Fruit fly (Drosophila melanogaster): ENCODE data around the gene Rrp46.

Rrp46 gene

DNA sequence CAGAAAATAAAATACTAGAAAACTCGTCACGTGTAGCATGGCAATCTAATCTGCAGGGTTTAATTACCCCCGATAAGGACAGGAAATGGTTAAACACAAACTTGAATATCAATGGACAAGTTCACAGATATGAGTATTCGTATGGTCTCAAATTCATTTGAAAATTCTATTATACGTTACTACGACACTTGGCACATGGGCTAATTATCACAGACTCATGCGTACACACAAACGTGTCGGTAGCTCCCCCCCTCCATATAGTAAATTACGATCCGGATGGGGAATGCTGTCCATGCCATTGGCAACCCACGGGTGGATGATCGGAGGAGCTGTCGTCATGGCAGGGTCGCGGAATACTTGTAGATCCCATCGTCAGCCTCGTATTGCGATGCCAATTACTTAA is 18.7 kb upstream of the Rrp46 start:
- TF ChIP-seq Mnt (GFP tag; optimal IDR thresholded peaks at IDR 0.05) (peak; percentile 76), pad (GFP tag; optimal IDR thresholded peaks at IDR 0.05) (no peak), toe (GFP tag; optimal IDR thresholded peaks at IDR 0.05) (no peak), cic (GFP tag; optimal IDR thresholded peaks at IDR 0.05) (peak; percentile 90), kay (GFP tag; ENCODE audit: borderline replicate concordance) (peak; percentile 77)

- peak; percentile 23 for TF ChIP-seq cic (GFP tag; optimal IDR thresholded peaks at IDR 0.05)
- TF ChIP-seq CG7045 (GFP tag; optimal IDR thresholded peaks at IDR 0.05): no peak
These were observed 17.8 kb upstream of the Rrp46 start for dm6 chr3R:10395233-10395815.

DNA sequence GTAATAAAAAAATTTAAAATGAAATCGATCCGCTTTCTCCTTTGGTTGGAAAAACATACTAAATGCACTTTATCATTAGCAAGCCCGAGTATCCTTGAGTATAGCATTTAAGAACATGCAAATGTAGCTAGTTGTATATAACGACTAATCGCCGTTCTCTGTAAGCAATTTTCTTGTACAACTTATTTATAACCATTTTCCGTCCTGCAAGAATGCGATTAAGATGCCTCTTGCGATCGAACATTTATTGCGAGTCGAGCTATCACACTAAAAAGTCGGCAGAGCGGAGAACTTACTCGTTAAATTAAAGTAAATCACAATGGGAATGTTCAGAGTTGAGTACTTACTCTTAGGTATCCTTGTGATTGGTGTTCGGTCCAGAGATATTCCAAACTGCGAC is 12.4 kb upstream of the Rrp46 start, which contains the start of gene mthl11:
Gene mthl11, plus strand, starts transcription at position 301 of the 400 bp plus-strand sequence.
- no peak for TF ChIP-seq pad (GFP tag; optimal IDR thresholded peaks at IDR 0.05)
- TF ChIP-seq toe (GFP tag; optimal IDR thresholded peaks at IDR 0.05): no peak
- no peak for TF ChIP-seq CG5204 (GFP tag; optimal IDR thresholded peaks at IDR 0.05)
- TF ChIP-seq cic (GFP tag; optimal IDR thresholded peaks at IDR 0.05): no peak
- no peak for TF ChIP-seq CG7101 (tag; optimal IDR thresholded peaks at IDR 0.05)
- no peak for TF ChIP-seq bab1 (GFP tag; optimal IDR thresholded peaks at IDR 0.05)
- no peak for TF ChIP-seq CG33017 (tag; optimal IDR thresholded peaks at IDR 0.05)
- no peak for TF ChIP-seq Hr96 (GFP tag; optimal IDR thresholded peaks at IDR 0.05)
- no peak for TF ChIP-seq cnc (optimal IDR thresholded peaks at IDR 0.05)

- TF ChIP-seq CG7101 (tag; optimal IDR thresholded peaks at IDR 0.05) (no peak), cic (GFP tag; optimal IDR thresholded peaks at IDR 0.05) (peak; percentile 64)
These were observed 9.2 kb upstream of the Rrp46 start for dm6 chr3R:10403940-10404339.

DNA sequence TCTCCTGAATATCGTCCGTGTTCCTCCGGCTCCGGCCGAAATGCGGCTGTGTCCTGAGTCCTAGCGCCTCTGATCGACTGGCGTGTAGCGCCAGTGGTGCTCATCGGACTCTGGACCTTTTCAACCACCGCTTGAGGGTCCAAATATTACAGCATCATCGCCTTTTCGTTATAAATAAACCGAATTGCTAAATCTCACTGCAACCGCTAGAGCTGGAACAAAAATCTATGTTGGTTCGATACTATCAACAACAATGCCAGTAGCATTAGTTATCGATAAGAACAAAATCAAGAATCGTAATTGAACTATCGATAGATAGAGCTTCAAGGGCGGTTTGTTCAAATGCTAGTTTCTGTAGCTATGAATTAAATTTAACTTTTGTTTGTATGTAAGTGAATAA is 6.0 kb upstream of the Rrp46 start, which contains the start of gene CG6325:
Gene CG6325, minus strand, starts transcription at position 220 of the 400 bp plus-strand sequence.
- TF ChIP-seq CG7101 (tag; optimal IDR thresholded peaks at IDR 0.05) (peak; percentile 25), Hr96 (GFP tag; optimal IDR thresholded peaks at IDR 0.05) (no peak), bab1 (GFP tag; optimal IDR thresholded peaks at IDR 0.05) (peak; percentile 51)

DNA sequence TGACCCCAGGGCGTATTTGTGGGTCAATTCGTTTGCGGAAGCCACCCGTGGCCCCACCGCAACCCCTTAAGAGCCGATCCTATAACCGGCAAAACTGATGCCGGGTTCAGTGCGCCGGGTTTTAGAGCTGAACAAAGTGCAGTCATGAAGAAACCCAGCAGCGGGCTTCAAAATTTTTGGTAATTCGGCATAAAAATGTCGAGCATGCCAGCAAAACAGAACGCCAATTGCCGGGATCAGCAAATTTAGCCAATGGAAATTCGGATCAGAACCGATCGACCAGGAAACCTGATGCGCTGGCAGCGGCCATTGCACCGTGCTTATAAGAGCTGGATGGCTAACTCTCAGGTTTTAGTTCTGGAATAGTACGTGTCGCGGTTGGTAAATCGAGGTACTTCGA is 5.4 kb upstream of the Rrp46 start:
- TF ChIP-seq tj (GFP tag; optimal IDR thresholded peaks at IDR 0.05) (peak; percentile 100), Crg-1 (GFP tag; optimal IDR thresholded peaks at IDR 0.05) (no peak)

DNA sequence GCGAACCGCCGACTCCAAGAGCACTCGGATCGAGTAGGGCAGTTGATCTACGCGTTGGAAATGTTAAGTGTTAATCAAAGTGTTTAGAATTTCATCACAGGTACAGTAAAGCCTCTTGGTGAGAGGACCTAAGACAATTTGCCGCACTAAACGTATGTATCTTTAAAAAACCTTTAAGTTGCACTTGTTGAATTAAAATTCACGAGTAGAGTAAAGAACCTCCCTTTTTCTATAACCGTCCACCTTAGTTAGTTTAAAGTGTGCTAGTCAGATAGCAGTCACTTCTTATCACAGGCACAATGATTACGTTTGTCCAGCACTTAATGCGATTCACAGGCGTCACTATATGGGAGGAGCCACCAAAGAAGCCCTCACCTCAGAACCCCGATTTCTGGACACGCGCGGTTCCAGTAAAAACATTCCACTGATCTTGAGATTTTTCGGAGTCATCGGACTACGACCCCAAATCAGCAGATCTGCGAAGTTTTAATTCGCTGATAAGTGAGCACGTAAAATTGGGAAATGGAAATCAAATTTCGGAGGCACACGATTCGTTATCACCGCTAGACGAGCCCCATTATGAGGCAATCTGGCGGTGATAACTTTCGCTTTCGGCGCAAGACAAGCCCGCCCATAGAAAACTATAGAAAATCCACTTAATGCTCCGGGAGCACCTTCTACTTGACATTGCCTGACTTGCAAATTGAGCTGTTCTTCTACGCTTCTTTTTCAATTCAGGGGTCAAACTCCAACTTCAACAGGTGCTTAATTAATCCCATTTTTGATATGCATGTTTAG is 1.1 kb upstream of the Rrp46 start:
- TF ChIP-seq tj (GFP tag; optimal IDR thresholded peaks at IDR 0.05) (no peak), CG7101 (tag; optimal IDR thresholded peaks at IDR 0.05) (peak; percentile 84), cic (GFP tag; optimal IDR thresholded peaks at IDR 0.05) (peak; percentile 78), cnc (optimal IDR thresholded peaks at IDR 0.05) (peak in 1 of 2 experiments; percentile 17), CG7045 (GFP tag; optimal IDR thresholded peaks at IDR 0.05) (peak; percentile 59), Crg-1 (GFP tag; optimal IDR thresholded peaks at IDR 0.05) (no peak), CG33017 (tag; optimal IDR thresholded peaks at IDR 0.05) (peak; percentile 88), ovo (GFP tag; optimal IDR thresholded peaks at IDR 0.05) (no peak), Clk (GFP tag; optimal IDR thresholded peaks at IDR 0.05) (peak; percentile 76), CG14711 (tag; optimal IDR thresholded peaks at IDR 0.05) (peak; percentile 78), CG5204 (GFP tag; optimal IDR thresholded peaks at IDR 0.05) (no peak), toe (GFP tag; optimal IDR thresholded peaks at IDR 0.05) (peak; percentile 63), CG12768 (GFP tag; optimal IDR thresholded peaks at IDR 0.05) (peak; percentile 90), bab1 (GFP tag; optimal IDR thresholded peaks at IDR 0.05) (no peak), Hr96 (GFP tag; optimal IDR thresholded peaks at IDR 0.05) (peak; percentile 82), CG1620 (GFP tag; optimal IDR thresholded peaks at IDR 0.05) (no peak), Mnt (GFP tag; optimal IDR thresholded peaks at IDR 0.05) (peak; percentile 57), pad (GFP tag; optimal IDR thresholded peaks at IDR 0.05) (peak; percentile 64), CG11617 (GFP tag; optimal IDR thresholded peaks at IDR 0.05) (no peak), kay (GFP tag; ENCODE audit: borderline replicate concordance) (no peak)

DNA sequence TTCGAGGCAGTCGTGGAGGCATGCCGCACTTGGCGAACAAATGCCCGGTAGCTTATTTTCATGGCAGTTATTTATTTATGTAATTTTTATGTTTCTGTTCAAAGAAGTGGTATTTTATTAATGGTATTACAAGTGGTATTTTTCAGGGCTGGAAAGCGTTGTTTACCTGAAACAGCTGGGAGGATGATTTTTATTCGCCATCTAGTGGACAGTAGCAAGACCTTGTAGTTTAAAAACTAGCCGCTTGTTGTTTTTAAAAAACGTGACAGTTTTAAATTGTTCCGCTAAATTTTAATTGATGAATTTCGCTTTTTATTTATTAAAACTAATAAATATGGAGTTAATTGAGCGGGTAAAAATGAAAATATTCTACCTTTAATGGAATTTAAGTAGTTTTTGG is 2.8 kb downstream of the Rrp46 start, which contains the start of gene CG6345:
Gene CG6345, minus strand, starts transcription at position 124 of the 400 bp plus-strand sequence.
- TF ChIP-seq CG12768 (GFP tag; optimal IDR thresholded peaks at IDR 0.05) (no peak), CG11617 (GFP tag; optimal IDR thresholded peaks at IDR 0.05) (peak; percentile 31), tj (GFP tag; optimal IDR thresholded peaks at IDR 0.05) (no peak), pad (GFP tag; optimal IDR thresholded peaks at IDR 0.05) (peak; percentile 42), CG14711 (tag; optimal IDR thresholded peaks at IDR 0.05) (peak; percentile 42), bab1 (GFP tag; optimal IDR thresholded peaks at IDR 0.05) (peak; percentile 90), Clk (GFP tag; optimal IDR thresholded peaks at IDR 0.05) (no peak), kay (GFP tag; ENCODE audit: borderline replicate concordance) (no peak), cic (GFP tag; optimal IDR thresholded peaks at IDR 0.05) (no peak), ovo (GFP tag; optimal IDR thresholded peaks at IDR 0.05) (no peak), toe (GFP tag; optimal IDR thresholded peaks at IDR 0.05) (peak; percentile 37), CG33017 (tag; optimal IDR thresholded peaks at IDR 0.05) (no peak), CG1620 (GFP tag; optimal IDR thresholded peaks at IDR 0.05) (peak; percentile 63), cnc (optimal IDR thresholded peaks at IDR 0.05) (no peak), CG7045 (GFP tag; optimal IDR thresholded peaks at IDR 0.05) (no peak), Crg-1 (GFP tag; optimal IDR thresholded peaks at IDR 0.05) (peak; percentile 40), CG7101 (tag; optimal IDR thresholded peaks at IDR 0.05) (peak; percentile 38), Mnt (GFP tag; optimal IDR thresholded peaks at IDR 0.05) (peak; percentile 64), Hr96 (GFP tag; optimal IDR thresholded peaks at IDR 0.05) (peak; percentile 48)

Measured in whole organism, adult.